Worm (Caenorhabditis elegans) whole organism, late embryonic: ENCODE results near the gene angl-1.

ENCODE experiments used
- C08G9.2 ChIP-seq: sonication (generic microtip); optimal IDR thresholded peaks from 2 replicates; lab custom pipeline; 2016; ENCODE audit warnings: mild to moderate bottlenecking, missing genetic modification characterization, moderate library complexity, missing compliant biosample characterization
- C38D4.7 ChIP-seq: fragments of 200-800 bp; sonication (Bioruptor generic); optimal IDR thresholded peaks from 2 replicates; lab custom pipeline; 2018; ENCODE audit warnings: mild to moderate bottlenecking, missing genetic modification characterization, moderate library complexity, missing compliant biosample characterization
- F13H6.1 ChIP-seq: sonication (generic microtip); optimal IDR thresholded peaks from 2 replicates; lab custom pipeline; 2016; ENCODE audit warnings: missing genetic modification characterization, missing compliant biosample characterization
- K02D7.2 ChIP-seq: sonication (generic microtip); optimal IDR thresholded peaks from 2 replicates; lab custom pipeline; 2017; ENCODE audit warnings: mild to moderate bottlenecking, missing genetic modification characterization, missing compliant biosample characterization
- K09A11.1 ChIP-seq: sonication (generic microtip); optimal IDR thresholded peaks from 2 replicates; lab custom pipeline; 2017; ENCODE audit warnings: antibody characterized with exemption, mild to moderate bottlenecking, missing genetic modification characterization, missing compliant biosample characterization; ENCODE audit not compliant: insufficient read depth
- T23F11.4 ChIP-seq: fragments of 200-800 bp; sonication (Bioruptor generic); optimal IDR thresholded peaks from 2 replicates; lab custom pipeline; 2018; ENCODE audit warnings: mild to moderate bottlenecking, missing genetic modification characterization, missing compliant biosample characterization
- Y22D7AL.16 ChIP-seq: sonication (generic microtip); optimal IDR thresholded peaks from 2 replicates; lab custom pipeline; 2016; ENCODE audit warnings: missing genetic modification characterization, missing compliant biosample characterization
- ahr-1 ChIP-seq: sonication (generic microtip); optimal IDR thresholded peaks from 2 replicates; lab custom pipeline; 2016; ENCODE audit warnings: missing genetic modification characterization, missing compliant biosample characterization
- ama-1 ChIP-seq: fragments of 150-350 bp; optimal IDR thresholded peaks from 2 replicates; lab custom pipeline; 2014
- ceh-19 ChIP-seq: fragments of 200-800 bp; sonication (Bioruptor generic); optimal IDR thresholded peaks from 2 replicates; lab custom pipeline; 2018; ENCODE audit warnings: mild to moderate bottlenecking, missing genetic modification characterization, missing compliant biosample characterization
- ceh-22 ChIP-seq: sonication (generic microtip); optimal IDR thresholded peaks from 2 replicates; lab custom pipeline; 2017; ENCODE audit warnings: missing biosample characterization, missing genetic modification characterization
- ceh-24 ChIP-seq: sonication (generic microtip); optimal IDR thresholded peaks from 2 replicates; lab custom pipeline; 2016; ENCODE audit warnings: mild to moderate bottlenecking, missing genetic modification characterization, missing compliant biosample characterization
- ceh-31 ChIP-seq: sonication (generic microtip); optimal IDR thresholded peaks from 2 replicates; lab custom pipeline; 2016; ENCODE audit warnings: missing genetic modification characterization, missing compliant biosample characterization
- ceh-34 ChIP-seq: sonication (generic microtip); optimal IDR thresholded peaks from 2 replicates; lab custom pipeline; 2016; ENCODE audit warnings: mild to moderate bottlenecking, missing genetic modification characterization, missing compliant biosample characterization
- dmd-4 ChIP-seq: sonication (generic microtip); optimal IDR thresholded peaks from 2 replicates; lab custom pipeline; 2016; ENCODE audit warnings: borderline replicate concordance, missing genetic modification characterization, missing compliant biosample characterization
- dve-1 ChIP-seq: sonication (generic microtip); optimal IDR thresholded peaks from 2 replicates; lab custom pipeline; 2017; ENCODE audit warnings: antibody characterized with exemption, mild to moderate bottlenecking, missing genetic modification characterization, missing compliant biosample characterization
- ets-4 ChIP-seq: sonication (generic microtip); optimal IDR thresholded peaks from 2 replicates; lab custom pipeline; 2016; ENCODE audit warnings: missing genetic modification characterization, missing compliant biosample characterization
- eyg-1 ChIP-seq: sonication (generic microtip); optimal IDR thresholded peaks from 2 replicates; lab custom pipeline; 2016; ENCODE audit warnings: missing genotype, missing genetic modification characterization, missing compliant biosample characterization
- fkh-10 ChIP-seq: fragments of 150-350 bp; optimal IDR thresholded peaks from 2 replicates; lab custom pipeline; 2014; ENCODE audit warnings: missing biosample characterization, missing genetic modification reagents, missing genetic modification characterization
- hlh-30 ChIP-seq: sonication (generic microtip); optimal IDR thresholded peaks from 2 replicates; lab custom pipeline; 2017; ENCODE audit warnings: antibody characterized with exemption, missing genetic modification characterization, missing compliant biosample characterization; ENCODE audit not compliant: insufficient read depth
- hlh-6 ChIP-seq: sonication (generic microtip); optimal IDR thresholded peaks from 2 replicates; lab custom pipeline; 2016; ENCODE audit warnings: missing genotype, missing genetic modification characterization, missing compliant biosample characterization
- lim-6 ChIP-seq: sonication (generic microtip); optimal IDR thresholded peaks from 2 replicates; lab custom pipeline; 2016; ENCODE audit warnings: missing genetic modification characterization, missing compliant biosample characterization
- lin-11 ChIP-seq: fragments of 200-800 bp; sonication (Bioruptor generic); optimal IDR thresholded peaks from 2 replicates; lab custom pipeline; 2018; ENCODE audit warnings: mild to moderate bottlenecking, missing genetic modification characterization, missing compliant biosample characterization
- mec-3 ChIP-seq: sonication (generic microtip); optimal IDR thresholded peaks from 2 replicates; lab custom pipeline; 2016; ENCODE audit warnings: borderline replicate concordance, missing genetic modification characterization, missing compliant biosample characterization
- nhr-11 ChIP-seq: fragments of 150-350 bp; optimal IDR thresholded peaks from 2 replicates; lab custom pipeline; 2014; ENCODE audit warnings: missing biosample characterization, missing genetic modification characterization
- nhr-232 ChIP-seq: sonication (generic microtip); optimal IDR thresholded peaks from 2 replicates; lab custom pipeline; 2016; ENCODE audit warnings: missing genetic modification characterization, missing compliant biosample characterization
- npax-4 ChIP-seq: sonication (generic microtip); optimal IDR thresholded peaks from 2 replicates; lab custom pipeline; 2016; ENCODE audit warnings: missing genetic modification characterization, missing compliant biosample characterization
- odd-2 ChIP-seq: sonication (generic microtip); optimal IDR thresholded peaks from 2 replicates; lab custom pipeline; 2017; ENCODE audit warnings: antibody characterized with exemption, mild to moderate bottlenecking, missing genetic modification characterization, missing compliant biosample characterization
- pag-3 ChIP-seq: sonication (generic microtip); optimal IDR thresholded peaks from 2 replicates; lab custom pipeline; 2016; ENCODE audit warnings: missing compliant biosample characterization, missing genetic modification characterization, borderline replicate concordance
- pax-1 ChIP-seq: fragments of 150-350 bp; optimal IDR thresholded peaks from 2 replicates; lab custom pipeline; 2014; ENCODE audit warnings: missing biosample characterization, missing genetic modification characterization
- pha-4 ChIP-seq: fragments of 150-350 bp; optimal IDR thresholded peaks from 2 replicates; lab custom pipeline; 2018; ENCODE audit warnings: missing biosample characterization, missing genetic modification reagents, missing genetic modification characterization
- pqm-1 ChIP-seq: sonication (generic microtip); optimal IDR thresholded peaks from 2 replicates; lab custom pipeline; 2016; ENCODE audit warnings: missing genetic modification characterization, missing compliant biosample characterization
- pros-1 ChIP-seq: fragments of 150-350 bp; optimal IDR thresholded peaks from 2 replicates; lab custom pipeline; 2014; ENCODE audit warnings: missing biosample characterization, missing genetic modification reagents, missing genetic modification characterization
- ref-2 ChIP-seq: sonication (generic microtip); optimal IDR thresholded peaks from 2 replicates; lab custom pipeline; 2016; ENCODE audit warnings: missing genetic modification characterization, missing compliant biosample characterization
- syd-9 ChIP-seq: sonication (generic microtip); optimal IDR thresholded peaks from 2 replicates; lab custom pipeline; 2016; ENCODE audit warnings: mild to moderate bottlenecking, missing genetic modification characterization, moderate library complexity, missing compliant biosample characterization
- tbx-2 ChIP-seq: sonication (generic microtip); optimal IDR thresholded peaks from 2 replicates; lab custom pipeline; 2016; ENCODE audit warnings: missing genetic modification characterization, missing compliant biosample characterization
- tbx-7 ChIP-seq: sonication (generic microtip); optimal IDR thresholded peaks from 2 replicates; lab custom pipeline; 2016; ENCODE audit warnings: missing genotype, missing genetic modification characterization, missing compliant biosample characterization
- ttx-3 ChIP-seq: sonication (generic microtip); optimal IDR thresholded peaks from 2 replicates; lab custom pipeline; 2016; ENCODE audit warnings: missing genetic modification reagents, missing genetic modification characterization, missing compliant biosample characterization
- unc-3 ChIP-seq, 2 experiments: fragments of 200-800 bp in 1 of 2; sonication (Bioruptor generic) in 1 of 2; sonication (generic microtip) in 1 of 2; conservative IDR thresholded peaks in 1 of 2; optimal IDR thresholded peaks in 1 of 2; 2 replicates each; pipeline versions ENCODE4 v1.3.6 to Lab custom; 2016 to 2022; ENCODE audit warnings: missing compliant biosample characterization in 2 of 2, missing genetic modification characterization in 2 of 2, missing genetic modification reagents in 1 of 2
- unc-42 ChIP-seq: sonication (generic microtip); optimal IDR thresholded peaks from 2 replicates; lab custom pipeline; 2016; ENCODE audit warnings: missing genotype, missing genetic modification characterization, missing compliant biosample characterization
- unc-55 ChIP-seq: sonication (generic microtip); optimal IDR thresholded peaks from 2 replicates; lab custom pipeline; 2017; ENCODE audit warnings: missing biosample characterization, missing genetic modification reagents, missing genetic modification characterization
- zip-5 ChIP-seq: sonication (generic microtip); optimal IDR thresholded peaks from 2 replicates; lab custom pipeline; 2016; ENCODE audit warnings: missing genetic modification characterization, missing compliant biosample characterization

angl-1 gene

ce11 chrV:2694389-2694788 lies 41.5 kb downstream of the angl-1 start, which contains the start of gene Y45G12B.2 (continued):
- no peak for TF ChIP-seq ahr-1 (tag; lab: Kevin White, UChicago)
- no peak for TF ChIP-seq syd-9 (tag; lab: Kevin White, UChicago)
- TF ChIP-seq ets-4 (tag; lab: Kevin White, UChicago), result no peak
- TF ChIP-seq hlh-30 (tag; lab: Kevin White, UChicago), result peak; percentile 13
- TF ChIP-seq fkh-10 (GFP tag; lab: Kevin White, UChicago), result no peak
- no peak for TF ChIP-seq pros-1
- no peak for TF ChIP-seq hlh-6 (tag; lab: Kevin White, UChicago)
- TF ChIP-seq pha-4, result no peak
- TF ChIP-seq ref-2 (tag; lab: Kevin White, UChicago), result no peak
- TF ChIP-seq pax-1, result no peak
- no peak for TF ChIP-seq tbx-7 (tag; lab: Kevin White, UChicago)
- no peak for TF ChIP-seq ttx-3
- no peak for TF ChIP-seq C38D4.7
- no peak for TF ChIP-seq lim-6 (tag; lab: Kevin White, UChicago)
- no peak for TF ChIP-seq dve-1
- no peak for TF ChIP-seq unc-55 (GFP tag; lab: Kevin White, UChicago)
- TF ChIP-seq mec-3 (tag; lab: Kevin White, UChicago), result no peak
- TF ChIP-seq C08G9.2 (tag; lab: Kevin White, UChicago), result no peak
- no peak for TF ChIP-seq pag-3 (tag; lab: Kevin White, UChicago)
- TF ChIP-seq unc-42 (tag; lab: Kevin White, UChicago), result no peak
- TF ChIP-seq K09A11.1 (tag; lab: Kevin White, UChicago), result no peak
- no peak for TF ChIP-seq K02D7.2 (tag; lab: Kevin White, UChicago)
- no peak for TF ChIP-seq pqm-1 (tag; lab: Kevin White, UChicago)
- TF ChIP-seq dmd-4, result no peak
- no peak for TF ChIP-seq nhr-11 (tag; lab: Kevin White, UChicago)
- TF ChIP-seq npax-4 (tag; lab: Kevin White, UChicago), result no peak
- no peak for TF ChIP-seq ceh-19
- TF ChIP-seq ceh-24, result no peak
- TF ChIP-seq tbx-2, result peak; percentile 15
- TF ChIP-seq ceh-34 (tag; lab: Kevin White, UChicago), result no peak
- TF ChIP-seq ama-1, result no peak
- TF ChIP-seq unc-3 (GFP tag; conservative IDR thresholded peaks at IDR 0.05; lab: Robert Waterston, UW), result no peak
- no peak for TF ChIP-seq unc-3 (tag; optimal IDR thresholded peaks at IDR 0.05; lab: Kevin White, UChicago)
- TF ChIP-seq F13H6.1 (tag; lab: Kevin White, UChicago), result no peak
- no peak for TF ChIP-seq lin-11 (tag; lab: Kevin White, UChicago)
- TF ChIP-seq, all 69 proteins: peak for 8

ce11 chrV:2695935-2696334 lies 43.1 kb downstream of the angl-1 start, which contains the start of gene Y45G12B.3:
Y45G12B.3 (minus strand) TSS chrV:2696254.
- TF ChIP-seq nhr-232 (tag; lab: Kevin White, UChicago) (no peak), Y22D7AL.16 (tag; lab: Kevin White, UChicago) (no peak), T23F11.4 (GFP tag; lab: Kevin White, UChicago) (no peak), C38D4.7 (no peak), zip-5 (tag; lab: Kevin White, UChicago) (no peak), pha-4 (no peak), eyg-1 (tag; lab: Kevin White, UChicago) (no peak), ceh-31 (no peak), ceh-22 (tag; lab: Kevin White, UChicago) (no peak), odd-2 (tag; lab: Kevin White, UChicago) (no peak)
